Fruit fly (Drosophila melanogaster): ENCODE results near the gene CG15528.

CG15528 gene

dm6 chr3R:30021009-30021408 is 30.9 kb downstream of the CG15528 start:
- TF ChIP-seq Crg-1 (GFP tag; optimal IDR thresholded peaks at IDR 0.05) (no peak), tj (GFP tag; optimal IDR thresholded peaks at IDR 0.05) (peak; percentile 89), Mnt (GFP tag; optimal IDR thresholded peaks at IDR 0.05) (no peak), Hr96 (GFP tag; optimal IDR thresholded peaks at IDR 0.05) (no peak), CG1620 (GFP tag; optimal IDR thresholded peaks at IDR 0.05) (no peak), CG14711 (tag; optimal IDR thresholded peaks at IDR 0.05) (no peak), CG12768 (GFP tag; optimal IDR thresholded peaks at IDR 0.05) (no peak), bab1 (GFP tag; optimal IDR thresholded peaks at IDR 0.05) (peak; percentile 19)

DNA sequence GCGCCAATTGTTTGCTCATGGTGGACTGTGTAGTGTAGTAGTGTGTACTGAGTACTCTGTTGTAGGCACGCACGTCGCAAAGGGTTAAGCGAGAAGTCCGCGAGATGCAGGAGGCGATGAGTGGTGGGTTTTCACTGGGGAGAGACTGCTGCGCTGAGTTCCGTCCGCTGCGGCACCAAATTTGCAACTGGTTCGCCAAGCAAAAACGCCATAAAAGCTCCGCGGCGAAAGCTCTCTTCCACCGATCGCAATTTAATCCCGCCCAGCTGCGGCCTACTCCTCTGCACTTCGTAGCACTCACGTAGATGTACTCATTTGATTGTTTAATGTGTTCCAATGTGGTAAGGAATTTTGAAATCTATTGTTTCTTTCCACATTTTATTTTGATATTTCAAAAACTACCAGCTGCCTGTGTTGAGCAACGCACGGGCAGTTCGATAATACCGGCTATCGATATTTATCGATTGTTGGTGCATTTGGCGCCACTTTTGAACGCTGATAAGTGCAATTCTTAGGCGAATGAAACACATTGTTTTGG is 36.9 kb downstream of the CG15528 start, which contains the start of gene CG7920:
TSS of gene CG7920 (minus strand) at position 308 of the 538 bp plus-strand sequence.
- TF ChIP-seq CG12768 (GFP tag; optimal IDR thresholded peaks at IDR 0.05) = peak; percentile 41
- TF ChIP-seq CG14711 (tag; optimal IDR thresholded peaks at IDR 0.05) = peak; percentile 60
- peak; percentile 67 for TF ChIP-seq pad (GFP tag; optimal IDR thresholded peaks at IDR 0.05)
- TF ChIP-seq toe (GFP tag; optimal IDR thresholded peaks at IDR 0.05) = peak; percentile 7
- no peak for TF ChIP-seq kay (GFP tag; ENCODE audit: borderline replicate concordance)
- TF ChIP-seq Clk (GFP tag; optimal IDR thresholded peaks at IDR 0.05) = no peak
- TF ChIP-seq CG33017 (tag; optimal IDR thresholded peaks at IDR 0.05) = peak; percentile 45
- TF ChIP-seq CG7101 (tag; optimal IDR thresholded peaks at IDR 0.05) = peak; percentile 69
- peak; percentile 59 for TF ChIP-seq CG1620 (GFP tag; optimal IDR thresholded peaks at IDR 0.05)
- TF ChIP-seq Crg-1 (GFP tag; optimal IDR thresholded peaks at IDR 0.05) = peak; percentile 72
- no peak for TF ChIP-seq CG5204 (GFP tag; optimal IDR thresholded peaks at IDR 0.05)
- no peak for TF ChIP-seq ovo (GFP tag; optimal IDR thresholded peaks at IDR 0.05)
- peak in 1 of 2 experiments; percentile 62 for TF ChIP-seq cnc (optimal IDR thresholded peaks at IDR 0.05)
- peak; percentile 37 for TF ChIP-seq Mnt (GFP tag; optimal IDR thresholded peaks at IDR 0.05)
- no peak for TF ChIP-seq tj (GFP tag; optimal IDR thresholded peaks at IDR 0.05)
- TF ChIP-seq CG11617 (GFP tag; optimal IDR thresholded peaks at IDR 0.05) = peak; percentile 54
- TF ChIP-seq cic (GFP tag; optimal IDR thresholded peaks at IDR 0.05) = peak; percentile 31
- TF ChIP-seq CG7045 (GFP tag; optimal IDR thresholded peaks at IDR 0.05) = peak; percentile 37
- TF ChIP-seq bab1 (GFP tag; optimal IDR thresholded peaks at IDR 0.05) = peak; percentile 83
- peak; percentile 68 for TF ChIP-seq Hr96 (GFP tag; optimal IDR thresholded peaks at IDR 0.05)

DNA sequence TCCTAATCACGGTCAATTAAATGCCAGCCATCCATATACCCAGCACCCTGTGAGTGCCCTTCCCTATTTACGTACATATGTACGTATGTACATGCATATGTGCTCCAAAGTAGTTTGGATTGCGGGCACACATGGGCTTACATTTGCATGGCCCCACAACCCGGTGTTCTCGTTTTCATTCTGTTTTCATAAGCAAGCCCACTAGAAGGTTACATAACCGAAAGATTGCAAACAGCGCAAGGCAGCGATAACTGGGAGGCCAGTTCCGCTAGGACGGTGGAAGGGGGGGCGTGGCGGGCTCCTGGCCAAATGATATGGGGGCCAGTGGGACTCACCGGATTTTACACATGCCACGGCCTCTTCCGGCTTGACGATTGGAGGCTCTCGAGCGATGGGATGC is 37.4 kb downstream of the CG15528 start:
- TF ChIP-seq cic (GFP tag; optimal IDR thresholded peaks at IDR 0.05) = peak; percentile 49
- no peak for TF ChIP-seq Clk (GFP tag; optimal IDR thresholded peaks at IDR 0.05)
- no peak for TF ChIP-seq toe (GFP tag; optimal IDR thresholded peaks at IDR 0.05)

- TF ChIP-seq CG12768 (GFP tag; optimal IDR thresholded peaks at IDR 0.05) = peak; percentile 37
- no peak for TF ChIP-seq CG11617 (GFP tag; optimal IDR thresholded peaks at IDR 0.05)
- TF ChIP-seq Hr96 (GFP tag; optimal IDR thresholded peaks at IDR 0.05) = no peak
- TF ChIP-seq cnc (optimal IDR thresholded peaks at IDR 0.05) = no peak
Measured at dm6 chr3R:30013909-30014308, 38.0 kb downstream of the CG15528 start.

DNA sequence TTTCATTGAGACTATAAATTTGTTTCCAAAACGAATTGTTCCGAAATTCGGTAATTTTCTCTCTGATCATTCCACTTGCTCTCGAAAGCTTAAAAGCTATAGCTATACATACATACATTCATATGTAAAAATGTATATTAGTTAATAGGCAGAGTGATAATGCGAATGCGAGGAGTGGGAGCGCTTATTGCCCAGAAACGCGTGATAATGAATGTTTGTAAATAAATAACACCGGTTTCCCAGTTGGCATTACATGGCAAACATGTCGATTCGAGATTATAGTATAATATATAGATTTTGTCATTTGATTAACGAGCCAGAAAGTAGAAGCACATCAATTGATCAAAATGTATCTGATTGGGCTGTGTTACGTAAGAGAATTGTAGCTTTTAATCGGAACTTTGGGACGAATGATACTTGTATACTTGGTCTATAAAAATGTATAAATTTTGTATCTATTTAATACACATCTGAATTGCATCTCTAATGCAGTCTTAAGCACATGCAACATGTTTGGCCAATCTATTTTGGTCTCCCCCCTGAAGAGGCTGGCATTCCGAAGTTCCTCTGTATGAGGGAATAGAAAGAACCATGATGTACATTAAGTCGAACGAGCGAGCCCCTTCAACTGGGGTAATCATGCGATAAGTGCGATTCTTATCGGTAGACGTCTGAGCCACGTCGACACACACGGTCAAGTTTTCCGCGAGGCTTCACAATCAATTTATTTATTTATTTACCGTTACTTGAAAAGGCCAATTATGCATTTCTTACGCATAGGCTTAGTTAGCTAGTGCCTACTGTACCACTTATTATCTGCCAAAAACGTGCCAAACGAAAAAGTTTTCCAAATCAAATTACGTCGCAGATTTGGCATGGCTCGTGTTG is 39.1 kb downstream of the CG15528 start:
- TF ChIP-seq CG12768 (GFP tag; optimal IDR thresholded peaks at IDR 0.05) = peak; percentile 37
- TF ChIP-seq CG7045 (GFP tag; optimal IDR thresholded peaks at IDR 0.05) = peak; percentile 16
- peak; percentile 30 for TF ChIP-seq CG11617 (GFP tag; optimal IDR thresholded peaks at IDR 0.05)
- no peak for TF ChIP-seq toe (GFP tag; optimal IDR thresholded peaks at IDR 0.05)
- peak; percentile 13 for TF ChIP-seq pad (GFP tag; optimal IDR thresholded peaks at IDR 0.05)
- TF ChIP-seq CG33017 (tag; optimal IDR thresholded peaks at IDR 0.05) = no peak
- TF ChIP-seq Mnt (GFP tag; optimal IDR thresholded peaks at IDR 0.05) = peak; percentile 35
- peak; percentile 17 for TF ChIP-seq ovo (GFP tag; optimal IDR thresholded peaks at IDR 0.05)
- TF ChIP-seq Hr96 (GFP tag; optimal IDR thresholded peaks at IDR 0.05) = no peak
- TF ChIP-seq Clk (GFP tag; optimal IDR thresholded peaks at IDR 0.05) = no peak
- peak; percentile 8 for TF ChIP-seq Crg-1 (GFP tag; optimal IDR thresholded peaks at IDR 0.05)
- TF ChIP-seq cic (GFP tag; optimal IDR thresholded peaks at IDR 0.05) = peak; percentile 87
- no peak for TF ChIP-seq kay (GFP tag; ENCODE audit: borderline replicate concordance)
- no peak for TF ChIP-seq cnc (optimal IDR thresholded peaks at IDR 0.05)
- peak; percentile 1 for TF ChIP-seq CG7101 (tag; optimal IDR thresholded peaks at IDR 0.05)
- TF ChIP-seq bab1 (GFP tag; optimal IDR thresholded peaks at IDR 0.05) = no peak
- TF ChIP-seq CG5204 (GFP tag; optimal IDR thresholded peaks at IDR 0.05) = no peak
- TF ChIP-seq CG1620 (GFP tag; optimal IDR thresholded peaks at IDR 0.05) = no peak
- TF ChIP-seq tj (GFP tag; optimal IDR thresholded peaks at IDR 0.05) = peak; percentile 22
- no peak for TF ChIP-seq CG14711 (tag; optimal IDR thresholded peaks at IDR 0.05)

DNA sequence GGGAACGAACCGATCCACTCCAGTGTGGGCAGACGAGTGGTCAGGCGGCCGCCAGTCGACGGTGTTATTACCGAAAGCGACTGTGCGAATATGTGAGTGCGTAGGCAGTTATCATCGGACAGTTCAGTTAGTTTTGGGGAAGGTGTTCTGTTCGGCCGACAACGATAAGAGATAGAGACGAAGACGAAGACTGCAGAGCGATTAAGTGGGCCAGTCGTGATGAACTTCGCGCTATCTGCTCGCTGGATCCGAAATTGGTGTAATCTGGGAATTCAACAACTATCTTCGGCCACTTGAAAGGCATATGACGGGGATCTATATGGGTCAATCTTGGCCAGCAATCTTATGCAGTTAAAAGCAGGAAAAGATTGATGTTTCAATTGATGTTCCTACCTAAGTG is 42.7 kb downstream of the CG15528 start, which contains the start of gene CG7912:
TSS of gene CG7912 (minus strand) at position 17 of the 400 bp plus-strand sequence.
- TF ChIP-seq kay (GFP tag; ENCODE audit: borderline replicate concordance) (no peak), pad (GFP tag; optimal IDR thresholded peaks at IDR 0.05) (no peak), tj (GFP tag; optimal IDR thresholded peaks at IDR 0.05) (no peak), CG12768 (GFP tag; optimal IDR thresholded peaks at IDR 0.05) (no peak), CG33017 (tag; optimal IDR thresholded peaks at IDR 0.05) (no peak), CG1620 (GFP tag; optimal IDR thresholded peaks at IDR 0.05) (no peak), cnc (optimal IDR thresholded peaks at IDR 0.05) (no peak), CG7045 (GFP tag; optimal IDR thresholded peaks at IDR 0.05) (no peak), Crg-1 (GFP tag; optimal IDR thresholded peaks at IDR 0.05) (no peak), cic (GFP tag; optimal IDR thresholded peaks at IDR 0.05) (no peak), toe (GFP tag; optimal IDR thresholded peaks at IDR 0.05) (no peak), CG7101 (tag; optimal IDR thresholded peaks at IDR 0.05) (no peak), Mnt (GFP tag; optimal IDR thresholded peaks at IDR 0.05) (no peak), CG14711 (tag; optimal IDR thresholded peaks at IDR 0.05) (no peak), Hr96 (GFP tag; optimal IDR thresholded peaks at IDR 0.05) (no peak), CG11617 (GFP tag; optimal IDR thresholded peaks at IDR 0.05) (no peak)
